Fruit fly (Drosophila melanogaster): Measurements from ENCODE around the gene PolD1.

Gene PolD1

dm6 chr3L:15999358-16000005 is 11.9 kb upstream of the PolD1 start (continued):
- peak; percentile 65 for TF ChIP-seq CG14014 (GFP tag; IDR thresholded peaks at IDR 0.05)
- TF ChIP-seq CG7271 (tag; optimal IDR thresholded peaks at IDR 0.05) = no peak
- TF ChIP-seq unpg (GFP tag; optimal IDR thresholded peaks at IDR 0.05) = peak; percentile 59
- peak; percentile 52 for TF ChIP-seq BtbVII (GFP tag; optimal IDR thresholded peaks at IDR 0.05)
- no peak for TF ChIP-seq MESR4 (GFP tag; optimal IDR thresholded peaks at IDR 0.05)
- TF ChIP-seq fd3F (GFP tag; optimal IDR thresholded peaks at IDR 0.05) = peak; percentile 41
- no peak for TF ChIP-seq gt (GFP tag; IDR thresholded peaks at IDR 0.05)
- no peak for TF ChIP-seq Scr (GFP tag; IDR thresholded peaks at IDR 0.05; ENCODE audit: partially characterized antibody)
- TF ChIP-seq dan (GFP tag; IDR thresholded peaks at IDR 0.05) = no peak
- TF ChIP-seq CG42726 (GFP tag; IDR thresholded peaks at IDR 0.05; ENCODE audit: partially characterized antibody) = no peak
- TF ChIP-seq Mrtf (GFP tag; IDR thresholded peaks at IDR 0.05) = no peak; the same call in 2 of the 3 replicates
- TF ChIP-seq Vsx1 (GFP tag; optimal IDR thresholded peaks at IDR 0.05) = peak; percentile 56
- peak; percentile 82 for TF ChIP-seq sens (GFP tag)
- no peak for TF ChIP-seq usp (GFP tag; optimal IDR thresholded peaks at IDR 0.05)
- TF ChIP-seq tio (GFP tag; optimal IDR thresholded peaks at IDR 0.05) = peak; percentile 29
- peak; percentile 48 for TF ChIP-seq CG8388 (GFP tag; optimal IDR thresholded peaks at IDR 0.05)
- TF ChIP-seq Dip2 (GFP tag; IDR thresholded peaks at IDR 0.05) = no peak
- peak in 1 of 2 experiments; percentile 53 for TF ChIP-seq bsh (GFP tag; optimal IDR thresholded peaks at IDR 0.05)
- no peak for TF ChIP-seq CG4404 (GFP tag; IDR thresholded peaks at IDR 0.05)
- TF ChIP-seq Camta (GFP tag; optimal IDR thresholded peaks at IDR 0.05) = no peak
- no peak for TF ChIP-seq da (GFP tag; optimal IDR thresholded peaks at IDR 0.05)
- TF ChIP-seq CG12744 (GFP tag; optimal IDR thresholded peaks at IDR 0.05) = no peak
- no peak for TF ChIP-seq ems (GFP tag; optimal IDR thresholded peaks at IDR 0.05)
- TF ChIP-seq pzg (GFP tag; optimal IDR thresholded peaks at IDR 0.05) = no peak
- TF ChIP-seq Hmx (GFP tag; optimal IDR thresholded peaks at IDR 0.05) = no peak
- TF ChIP-seq vnd (GFP tag; IDR thresholded peaks at IDR 0.05; ENCODE audit: partially characterized antibody) = no peak
- TF ChIP-seq CG9817 (tag; optimal IDR thresholded peaks at IDR 0.05) = peak; percentile 49
- no peak for TF ChIP-seq btn (GFP tag; optimal IDR thresholded peaks at IDR 0.05)
- TF ChIP-seq eyg (GFP tag; optimal IDR thresholded peaks at IDR 0.05) = no peak
- TF ChIP-seq klu (GFP tag; IDR thresholded peaks at IDR 0.05) = no peak
- no peak for TF ChIP-seq nerfin-2 (GFP tag; IDR thresholded peaks at IDR 0.05; ENCODE audit: partially characterized antibody)
- TF ChIP-seq nau (GFP tag; optimal IDR thresholded peaks at IDR 0.05) = peak; percentile 22
- TF ChIP-seq fd96Cb (tag; optimal IDR thresholded peaks at IDR 0.05) = peak; percentile 6
- TF ChIP-seq CG15514 (GFP tag; optimal IDR thresholded peaks at IDR 0.05) = peak; percentile 51
- TF ChIP-seq CG2678 (tag; optimal IDR thresholded peaks at IDR 0.05) = peak; percentile 65
- peak; percentile 59 for TF ChIP-seq CG9727 (GFP tag; optimal IDR thresholded peaks at IDR 0.05)
- TF ChIP-seq CG1024 (GFP tag; IDR thresholded peaks at IDR 0.05) = no peak
- TF ChIP-seq CG4360 (GFP tag; IDR thresholded peaks at IDR 0.05) = 0 out of 2 replicates have a peak, but pooled peaks have one; percentile 19
- no peak for TF ChIP-seq toy (GFP tag; IDR thresholded peaks at IDR 0.05)
- no peak for TF ChIP-seq Dad (GFP tag; optimal IDR thresholded peaks at IDR 0.05)
- TF ChIP-seq CG11093 (GFP tag; IDR thresholded peaks at IDR 0.05) = peak; percentile 26; the same call in 1 of the 3 replicates
- no peak for TF ChIP-seq bigmax (GFP tag; optimal IDR thresholded peaks at IDR 0.05)
- peak; percentile 48 for TF ChIP-seq grn (GFP tag; optimal IDR thresholded peaks at IDR 0.05)
- TF ChIP-seq tll (GFP tag; optimal IDR thresholded peaks at IDR 0.05) = no peak
- TF ChIP-seq pfk (GFP tag; optimal IDR thresholded peaks at IDR 0.05) = peak; percentile 35
- TF ChIP-seq Kr (GFP tag; optimal IDR thresholded peaks at IDR 0.05) = no peak
- peak; percentile 49 to 65 for TF ChIP-seq Hr51 (GFP tag; optimal IDR thresholded peaks at IDR 0.05)
- TF ChIP-seq HHEX (GFP tag; optimal IDR thresholded peaks at IDR 0.05) = peak; percentile 43
- TF ChIP-seq ham (GFP tag; IDR thresholded peaks at IDR 0.05) = no peak
